Fruit fly (Drosophila melanogaster) whole organism, wandering third instar larva: ENCODE measurements around the gene ppk8.

Source experiments
- Abd-B ChIP-seq: fragments of >200 bp; optimal IDR thresholded peaks from 2 replicates; lab custom pipeline; 2017; ENCODE audit warnings: missing biosample characterization, missing genetic modification characterization
- CG32264 ChIP-seq: fragments of 200-800 bp; sonication (Bioruptor generic); optimal IDR thresholded peaks from 2 replicates; lab custom pipeline; 2016; ENCODE audit warnings: missing biosample characterization, missing genetic modification characterization
- Dfd ChIP-seq: fragments of >200 bp; optimal IDR thresholded peaks from 2 replicates; lab custom pipeline; 2017; ENCODE audit warnings: missing biosample characterization, missing genetic modification characterization
- Dif ChIP-seq: fragments of 200-275, 200-300 bp; sonication (Bioruptor generic); optimal IDR thresholded peaks from 2 replicates; lab custom pipeline; 2018; ENCODE audit warnings: missing biosample characterization, missing genetic modification characterization; ENCODE audit not compliant: partially characterized antibody
- GATAd ChIP-seq: sonication (Bioruptor generic); optimal IDR thresholded peaks from 2 replicates; lab custom pipeline; 2016; ENCODE audit warnings: missing biosample characterization, missing genetic modification characterization
- HLH106 ChIP-seq: fragments of 200-800 bp; optimal IDR thresholded peaks from 3 replicates; lab custom pipeline; 2019; ENCODE audit warnings: missing biosample characterization, mild to moderate bottlenecking, missing genetic modification characterization, moderate library complexity
- Hnf4 ChIP-seq: fragments of 200-800 bp; sonication (Bioruptor generic); optimal IDR thresholded peaks from 2 replicates; lab custom pipeline; 2016; ENCODE audit warnings: missing biosample characterization, mild to moderate bottlenecking, missing genetic modification characterization
- Hr78 ChIP-seq: fragments of >200 bp; optimal IDR thresholded peaks from 2 replicates; lab custom pipeline; 2017; ENCODE audit warnings: missing biosample characterization, missing genetic modification characterization
- Hr83 ChIP-seq: fragments of 200-300 bp; sonication (Bioruptor generic); optimal IDR thresholded peaks from 2 replicates; lab custom pipeline; 2016; ENCODE audit warnings: missing biosample characterization, mild to moderate bottlenecking, missing genetic modification characterization, moderate library complexity; ENCODE audit not compliant: poor library complexity, severe bottlenecking
- Mio ChIP-seq: sonication (Bioruptor generic); optimal IDR thresholded peaks from 2 replicates; lab custom pipeline; 2016; ENCODE audit warnings: missing biosample characterization, missing genetic modification characterization
- Myc ChIP-seq: fragments of >200 bp; optimal IDR thresholded peaks from 2 replicates; lab custom pipeline; 2017
- N ChIP-seq: fragments of >200 bp; optimal IDR thresholded peaks from 2 replicates; lab custom pipeline; 2018; ENCODE audit warnings: missing biosample characterization, missing external identifiers, missing genetic modification characterization
- OdsH ChIP-seq: fragments of 200-800 bp; sonication (Bioruptor generic); optimal IDR thresholded peaks from 2 replicates; lab custom pipeline; 2016; ENCODE audit warnings: missing biosample characterization, mild to moderate bottlenecking, missing genetic modification characterization
- Rel ChIP-seq, 2 experiments: fragments of 200-800 bp; sonication (Bioruptor generic) in 1 of 2; optimal IDR thresholded peaks; 2 replicates in 1 of 2; 3 replicates in 1 of 2; lab custom pipeline; 2016 to 2019; ENCODE audit warnings: mild to moderate bottlenecking in 2 of 2, missing biosample characterization in 2 of 2, missing genetic modification characterization in 2 of 2, moderate library complexity in 1 of 2
- Sp1 ChIP-seq: fragments of 200-800 bp; sonication (Bioruptor generic); optimal IDR thresholded peaks from 3 replicates; lab custom pipeline; 2019; ENCODE audit warnings: missing biosample characterization, mild to moderate bottlenecking, missing genetic modification characterization, moderate library complexity
- Vsx2 ChIP-seq: fragments of 200-300, 225-300 bp; sonication (Bioruptor generic); optimal IDR thresholded peaks from 2 replicates; lab custom pipeline; 2018; ENCODE audit warnings: missing biosample characterization, missing genetic modification characterization; ENCODE audit not compliant: partially characterized antibody
- br ChIP-seq: fragments of 200-800 bp; sonication (Bioruptor generic); optimal IDR thresholded peaks from 2 replicates; lab custom pipeline; 2016; ENCODE audit warnings: missing biosample characterization, missing genetic modification characterization
- brk ChIP-seq: fragments of 200-800 bp; sonication (Bioruptor generic); optimal IDR thresholded peaks from 2 replicates; lab custom pipeline; 2016; ENCODE audit warnings: missing biosample characterization, mild to moderate bottlenecking, missing genetic modification characterization
- dl ChIP-seq, 2 experiments: fragments of 175-275, 200-275 bp in 1 of 2; fragments of 200-275 bp in 1 of 2; sonication (Bioruptor generic); optimal IDR thresholded peaks; lab custom pipeline; 2018; ENCODE audit warnings: mild to moderate bottlenecking in 2 of 2, missing biosample characterization in 2 of 2, missing genetic modification characterization in 2 of 2, moderate library complexity in 2 of 2; ENCODE audit not compliant: partially characterized antibody in 2 of 2, insufficient read depth in 1 of 2
- dmrt93B ChIP-seq: fragments of 200-800 bp; sonication (Bioruptor generic); optimal IDR thresholded peaks from 2 replicates; lab custom pipeline; 2018; ENCODE audit warnings: missing biosample characterization, mild to moderate bottlenecking, missing genetic modification characterization
- ey ChIP-seq: fragments of 200-800 bp; sonication (Bioruptor generic); optimal IDR thresholded peaks from 2 replicates; lab custom pipeline; 2016; ENCODE audit warnings: missing biosample characterization, missing genetic modification characterization
- foxo ChIP-seq, 2 experiments: fragments of 200-800 bp; sonication (Bioruptor generic); optimal IDR thresholded peaks; 2 replicates in 1 of 2; 3 replicates in 1 of 2; lab custom pipeline; 2016 to 2017; ENCODE audit warnings: missing biosample characterization in 2 of 2, missing genetic modification characterization in 2 of 2
- fru ChIP-seq: fragments of 200-800 bp; sonication (Bioruptor generic); optimal IDR thresholded peaks from 3 replicates; lab custom pipeline; 2016; ENCODE audit warnings: missing biosample characterization, mild to moderate bottlenecking, missing genetic modification characterization
- h ChIP-seq: fragments of 200-800 bp; sonication (Bioruptor generic); optimal IDR thresholded peaks from 3 replicates; lab custom pipeline; 2016; ENCODE audit warnings: missing biosample characterization, mild to moderate bottlenecking, missing genetic modification characterization
- jim ChIP-seq: fragments of 175-275, 200-325 bp; sonication (Bioruptor generic); optimal IDR thresholded peaks from 2 replicates; lab custom pipeline; 2016; ENCODE audit warnings: missing biosample characterization, mild to moderate bottlenecking, missing genetic modification characterization
- psq ChIP-seq: fragments of 200-800 bp; sonication (Bioruptor generic); optimal IDR thresholded peaks from 3 replicates; lab custom pipeline; 2017; ENCODE audit warnings: missing biosample characterization, mild to moderate bottlenecking, missing genetic modification characterization, moderate library complexity
- rgr ChIP-seq: fragments of 200-800 bp; sonication (Bioruptor generic); optimal IDR thresholded peaks from 3 replicates; lab custom pipeline; 2016; ENCODE audit warnings: missing biosample characterization, mild to moderate bottlenecking, missing genetic modification characterization
- sage ChIP-seq: fragments of 200-800 bp; sonication (Bioruptor generic); optimal IDR thresholded peaks from 2 replicates; lab custom pipeline; 2016; ENCODE audit warnings: missing biosample characterization, mild to moderate bottlenecking, missing genetic modification characterization
- sv ChIP-seq: fragments of 200-800 bp; sonication (Bioruptor generic); optimal IDR thresholded peaks from 3 replicates; lab custom pipeline; 2016; ENCODE audit warnings: missing biosample characterization, missing genetic modification characterization
- woc ChIP-seq: sonication (Bioruptor generic); optimal IDR thresholded peaks from 2 replicates; lab custom pipeline; 2016; ENCODE audit warnings: missing biosample characterization, mild to moderate bottlenecking, missing genetic modification characterization

ppk8 gene

DNA sequence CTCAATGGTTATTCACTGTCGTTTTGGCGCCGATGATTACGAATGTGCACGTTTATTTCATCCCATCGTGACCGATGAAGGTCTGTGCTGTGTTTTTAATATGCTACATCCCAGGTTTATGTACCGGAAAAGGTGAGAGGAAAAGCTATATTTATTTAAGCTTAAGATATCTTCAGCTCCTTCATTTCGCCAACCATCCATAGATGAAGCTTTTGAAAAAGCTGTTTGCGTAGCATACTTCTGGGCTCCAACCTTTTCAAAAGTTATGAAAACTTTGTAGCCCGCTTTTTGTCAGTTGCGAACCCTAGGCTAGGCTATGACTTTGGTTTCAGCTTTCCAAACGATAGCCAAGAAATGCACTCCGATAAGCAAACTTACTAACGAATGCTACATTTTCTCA, 12.6 kb downstream of the ppk8 start:
- peak; percentile 78 for TF ChIP-seq Myc
- no peak for TF ChIP-seq h (GFP tag; lab: Kevin White, UChicago)
- peak; percentile 30 for TF ChIP-seq Vsx2 (GFP tag; lab: Kevin White, UChicago)
- TF ChIP-seq N (GFP tag; lab: Kevin White, UChicago), result peak; percentile 68
- TF ChIP-seq brk (GFP tag; lab: Kevin White, UChicago), result no peak
- no peak for TF ChIP-seq foxo (GFP tag; optimal IDR thresholded peaks at IDR 0.05; lab: Kevin White, UChicago)
- TF ChIP-seq jim, result no peak

DNA sequence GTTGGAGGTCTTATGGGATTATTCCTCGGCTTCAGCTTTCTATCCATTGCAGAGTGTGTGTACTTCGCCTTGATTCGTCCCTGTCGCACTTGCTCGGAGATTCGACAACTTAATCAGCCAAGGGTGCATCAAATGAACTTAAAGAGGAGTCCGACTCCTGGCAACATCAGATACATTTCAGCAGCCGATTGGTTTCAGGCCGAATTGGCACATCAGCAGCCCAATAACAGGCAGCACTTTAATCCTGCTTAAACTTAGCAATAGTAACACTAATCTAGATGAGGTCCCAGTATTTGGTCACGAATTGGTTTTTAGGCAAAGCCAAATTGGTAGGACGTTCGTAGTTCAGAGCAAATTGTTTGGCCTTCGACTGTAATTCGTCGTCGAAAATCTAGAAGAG, 13.9 kb downstream of the ppk8 start, which contains the start of gene DIP-alpha:
Gene DIP-alpha, minus strand, starts transcription at position 101 of the 400 bp plus-strand sequence.
- TF ChIP-seq OdsH (GFP tag; lab: Kevin White, UChicago) (no peak), Sp1 (GFP tag; lab: Kevin White, UChicago) (no peak), dl (GFP tag; optimal IDR thresholded peaks at IDR 0.05; lab: Kevin White, UChicago; ENCODE audit: insufficient read depth in 1 of 2, partially characterized antibody in 2 of 2) (no peak)

DNA sequence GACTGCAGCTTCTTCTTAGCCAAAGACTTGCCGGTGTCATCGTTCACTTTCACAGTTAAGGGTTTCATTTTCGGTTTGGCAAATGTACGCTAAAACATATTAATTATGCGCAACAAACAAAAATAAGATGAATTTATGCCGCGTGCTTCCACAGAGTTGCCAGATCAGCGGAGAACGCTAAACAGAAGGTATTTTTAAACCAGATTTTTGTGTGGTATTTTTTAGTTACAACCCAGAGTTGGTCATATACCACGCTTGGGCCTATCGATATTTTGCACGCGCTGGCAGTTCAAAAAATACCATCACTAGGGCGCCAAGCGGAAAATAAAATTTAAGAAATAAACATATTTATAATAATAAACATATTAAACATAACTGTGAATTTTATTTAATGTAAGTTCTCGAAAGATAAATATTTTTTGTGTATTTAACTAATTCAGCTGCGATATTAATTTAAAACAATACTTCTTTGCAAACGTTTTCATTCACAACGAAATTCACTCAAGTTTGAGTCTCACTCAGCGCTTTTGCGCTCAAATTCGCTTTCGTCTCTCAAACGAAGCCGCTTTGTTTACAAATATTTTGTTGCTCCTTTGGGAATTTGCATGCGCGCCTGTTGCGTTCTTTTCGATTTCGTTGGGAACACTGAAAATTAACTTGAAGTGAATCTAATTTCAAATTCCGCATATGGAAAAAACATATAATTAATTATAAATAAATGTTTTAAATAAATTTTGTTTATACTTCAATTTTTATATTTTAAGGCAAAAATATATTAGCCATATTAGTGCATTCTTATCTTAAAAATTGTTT, 16.0 kb downstream of the ppk8 start, which contains the start of gene CG2875:
Gene CG2875, minus strand, starts transcription at position 185 of the 813 bp plus-strand sequence.
- TF ChIP-seq Myc (peak; percentile 5), GATAd (GFP tag; lab: Kevin White, UChicago) (no peak)

DNA sequence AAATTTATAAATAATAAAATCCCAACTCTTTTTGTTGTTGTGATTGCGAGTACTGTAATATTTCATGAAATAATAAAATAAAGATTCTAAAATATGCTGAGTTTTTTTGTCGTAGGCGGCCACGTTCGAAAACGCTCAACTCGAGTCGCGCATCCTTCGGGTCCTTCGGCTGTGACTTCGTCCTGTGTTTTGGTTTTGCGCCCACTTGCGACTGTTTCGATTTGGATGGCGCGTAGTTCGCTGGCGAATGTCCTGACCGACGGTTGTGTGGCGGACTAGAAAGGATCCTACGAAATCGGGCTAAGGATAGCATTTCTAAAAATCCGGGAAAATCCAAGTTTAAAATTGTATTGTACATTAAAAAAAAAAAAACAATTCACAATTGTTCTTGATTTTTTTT, 16.7 kb downstream of the ppk8 start, which contains the start of gene AstA-R1:
Gene AstA-R1, plus strand, starts transcription at position 231 of the 400 bp plus-strand sequence.
- TF ChIP-seq brk (GFP tag; lab: Kevin White, UChicago) (no peak), Abd-B (GFP tag; lab: Kevin White, UChicago) (no peak)
- TF ChIP-seq, all 38 proteins: peak for 0

DNA sequence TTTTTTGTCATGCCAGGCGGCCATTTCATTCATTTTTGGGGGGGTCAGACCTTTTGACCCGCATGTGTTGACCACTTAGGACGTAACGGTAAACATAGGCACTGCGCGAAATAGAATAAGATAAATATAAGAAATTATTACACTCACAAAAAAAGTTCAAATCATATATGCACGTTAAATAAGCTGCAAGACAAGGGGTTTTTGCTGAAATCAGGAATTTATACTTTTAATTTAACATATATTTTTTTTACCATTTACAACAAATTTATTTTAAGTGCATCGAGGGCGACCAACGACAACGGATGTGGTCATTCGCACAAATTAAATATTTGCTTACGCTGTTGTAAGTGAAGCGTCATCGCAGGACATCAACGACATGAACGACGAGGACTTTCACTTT, 23.6 kb downstream of the ppk8 start:
- TF ChIP-seq brk (GFP tag; lab: Kevin White, UChicago) (no peak), jim (no peak), Dfd (GFP tag; lab: Kevin White, UChicago) (no peak), sv (GFP tag; lab: Kevin White, UChicago) (no peak), br (GFP tag; lab: Kevin White, UChicago) (no peak), Hr83 (no peak), fru (GFP tag; lab: Kevin White, UChicago) (no peak)

DNA sequence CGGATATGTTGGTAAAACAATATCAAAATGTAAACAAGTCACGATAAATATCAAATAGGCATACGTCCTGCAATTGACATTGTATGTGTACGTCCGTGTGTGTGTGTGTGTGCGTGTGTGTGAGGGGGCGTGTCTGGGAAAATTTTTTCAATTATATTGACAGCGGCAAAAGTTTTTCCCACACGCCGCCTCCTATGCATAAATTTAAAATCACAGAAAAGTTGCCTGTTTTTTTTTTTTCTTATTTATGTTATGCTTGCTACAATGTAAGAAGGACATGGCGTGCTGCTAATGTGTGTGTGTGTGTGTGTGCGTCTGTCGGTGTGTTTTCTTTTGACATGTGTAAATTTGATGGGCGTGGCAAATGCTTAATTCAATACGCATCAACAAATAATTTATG, 28.7 kb downstream of the ppk8 start:
- no peak for TF ChIP-seq rgr (GFP tag; lab: Kevin White, UChicago)
- TF ChIP-seq Dif (GFP tag; lab: Kevin White, UChicago), result no peak
- TF ChIP-seq Dfd (GFP tag; lab: Kevin White, UChicago), result peak; percentile 93
- no peak for TF ChIP-seq Abd-B (GFP tag; lab: Kevin White, UChicago)
- no peak for TF ChIP-seq sv (GFP tag; lab: Kevin White, UChicago)
- TF ChIP-seq psq, result no peak
- TF ChIP-seq, all 38 proteins: peak for 1

DNA sequence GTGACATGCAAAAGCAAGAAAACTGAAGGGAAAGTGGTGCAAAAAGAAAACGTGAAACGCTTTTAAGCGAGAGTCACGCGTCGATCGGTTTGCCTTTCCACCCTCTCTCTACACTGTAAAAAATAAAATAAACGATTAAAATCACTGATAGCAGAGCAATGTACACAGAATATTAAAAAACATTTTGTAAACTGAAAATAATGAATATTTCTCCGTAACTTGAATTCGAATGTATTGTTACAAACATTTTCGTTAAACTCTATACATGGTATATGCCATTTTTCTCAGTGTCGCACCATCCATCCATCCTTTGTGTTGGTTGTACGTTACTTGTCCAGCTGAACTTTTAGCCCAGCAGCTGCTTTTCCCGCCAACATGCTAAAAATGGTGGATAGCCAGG, 36.6 kb downstream of the ppk8 start:
- TF ChIP-seq jim, result no peak
- no peak for TF ChIP-seq OdsH (GFP tag; lab: Kevin White, UChicago)
- no peak for TF ChIP-seq ey
- TF ChIP-seq CG32264 (GFP tag; lab: Kevin White, UChicago), result no peak
- TF ChIP-seq h (GFP tag; lab: Kevin White, UChicago), result no peak
- TF ChIP-seq Mio, result no peak
- no peak for TF ChIP-seq Sp1 (GFP tag; lab: Kevin White, UChicago)
- no peak for TF ChIP-seq brk (GFP tag; lab: Kevin White, UChicago)
- no peak for TF ChIP-seq sv (GFP tag; lab: Kevin White, UChicago)
- TF ChIP-seq Rel (GFP tag; optimal IDR thresholded peaks at IDR 0.05; lab: Kevin White, UChicago), result no peak
- no peak for TF ChIP-seq Rel (tag; optimal IDR thresholded peaks at IDR 0.05; lab: Kevin White, UChicago)
- no peak for TF ChIP-seq dmrt93B (GFP tag; lab: Kevin White, UChicago)
- TF ChIP-seq woc, result no peak
- no peak for TF ChIP-seq psq
- no peak for TF ChIP-seq Hnf4 (GFP tag; lab: Kevin White, UChicago)
- no peak for TF ChIP-seq fru (GFP tag; lab: Kevin White, UChicago)
- TF ChIP-seq sage (GFP tag; lab: Kevin White, UChicago), result no peak
- no peak for TF ChIP-seq N (GFP tag; lab: Kevin White, UChicago)
- no peak for TF ChIP-seq dl (GFP tag; optimal IDR thresholded peaks at IDR 0.05; lab: Kevin White, UChicago; ENCODE audit: insufficient read depth in 1 of 2, partially characterized antibody in 2 of 2)
- TF ChIP-seq Hr78 (GFP tag; lab: Kevin White, UChicago), result no peak
- no peak for TF ChIP-seq HLH106
